Worm (Caenorhabditis elegans) whole organism, L1 larva: Measurements from ENCODE around the gene K07F5.12.
"Not testable (repeated sequence)": the region's sequence is repeated elsewhere in the genome, so short reads cannot be mapped to it uniquely, and the experiment has no call there.

Source experiments
- C16A3.4 ChIP-seq: fragments of 150-350 bp; optimal IDR thresholded peaks from 2 replicates; lab custom pipeline; 2014; ENCODE audit warnings: missing biosample characterization, missing genetic modification characterization
- C34B4.2 ChIP-seq: sonication (generic microtip); optimal IDR thresholded peaks from 2 replicates; lab custom pipeline; 2017; ENCODE audit warnings: mild to moderate bottlenecking, missing genetic modification characterization, missing compliant biosample characterization
- aha-1 ChIP-seq: fragments of 150-350 bp; optimal IDR thresholded peaks from 2 replicates; lab custom pipeline; 2014; ENCODE audit warnings: missing biosample characterization, missing genetic modification characterization
- blmp-1 ChIP-seq: fragments of 150-350 bp; optimal IDR thresholded peaks from 2 replicates; lab custom pipeline; 2014; ENCODE audit warnings: missing biosample characterization, missing genetic modification characterization
- ceh-63 ChIP-seq: fragments of 200-800 bp; sonication (Bioruptor generic); optimal IDR thresholded peaks from 2 replicates; lab custom pipeline; 2018; ENCODE audit warnings: mild to moderate bottlenecking, missing genetic modification characterization, missing compliant biosample characterization
- ceh-88 ChIP-seq: fragments of 200-800 bp; sonication (Bioruptor generic); IDR thresholded peaks from 2 replicates; pipeline ENCODE4 v1.3.6; 2022; ENCODE audit warnings: missing genetic modification characterization, missing compliant biosample characterization
- ceh-90 ChIP-seq: sonication (generic microtip); optimal IDR thresholded peaks from 2 replicates; lab custom pipeline; 2016; ENCODE audit warnings: missing genetic modification characterization, missing compliant biosample characterization
- dpl-1 ChIP-seq, 3 experiments: fragments of 150-350 bp in 2 of 3; sonication (generic microtip) in 1 of 3; optimal IDR thresholded peaks; 2 replicates each; lab custom pipeline; 2014 to 2017; ENCODE audit warnings: missing biosample characterization in 3 of 3, missing genetic modification characterization in 3 of 3, missing genetic modification reagents in 3 of 3
- dsc-1 ChIP-seq: sonication (generic microtip); optimal IDR thresholded peaks from 2 replicates; lab custom pipeline; 2016; ENCODE audit warnings: mild to moderate bottlenecking, missing genetic modification characterization, missing compliant biosample characterization
- egl-13 ChIP-seq: sonication (generic microtip); optimal IDR thresholded peaks from 2 replicates; lab custom pipeline; 2016; ENCODE audit warnings: missing genotype, missing genetic modification reagents, missing genetic modification characterization, missing compliant biosample characterization
- fkh-10 ChIP-seq: sonication (generic microtip); optimal IDR thresholded peaks from 2 replicates; lab custom pipeline; 2017; ENCODE audit warnings: missing biosample characterization, missing genetic modification reagents, missing genetic modification characterization
- fkh-4 ChIP-seq: sonication (generic microtip); optimal IDR thresholded peaks from 2 replicates; lab custom pipeline; 2016; ENCODE audit warnings: missing compliant biosample characterization, missing genetic modification characterization, borderline replicate concordance
- fkh-8 ChIP-seq: sonication (generic microtip); optimal IDR thresholded peaks from 2 replicates; lab custom pipeline; 2016; ENCODE audit warnings: mild to moderate bottlenecking, missing genetic modification characterization, missing compliant biosample characterization
- grh-1 ChIP-seq: fragments of 200-800 bp; sonication (Bioruptor generic); IDR thresholded peaks from 2 replicates; pipeline ENCODE4 v1.3.6; 2022; ENCODE audit warnings: missing genetic modification reagents, missing genetic modification characterization, missing compliant biosample characterization
- hpl-2 ChIP-seq: fragments of 150-350 bp; optimal IDR thresholded peaks from 2 replicates; lab custom pipeline; 2014; ENCODE audit warnings: missing biosample characterization, missing genetic modification reagents, missing genetic modification characterization
- isw-1 ChIP-seq: fragments of 200-800 bp; sonication (Bioruptor generic); IDR thresholded peaks from 2 replicates; pipeline ENCODE4 v1.3.6; 2022; ENCODE audit warnings: missing genetic modification characterization, missing compliant biosample characterization
- jun-1 ChIP-seq: fragments of 150-350 bp; optimal IDR thresholded peaks from 2 replicates; lab custom pipeline; 2014; ENCODE audit warnings: missing biosample characterization, missing genetic modification reagents, missing genetic modification characterization
- lin-13 ChIP-seq: fragments of 150-350 bp; optimal IDR thresholded peaks from 2 replicates; lab custom pipeline; 2014; ENCODE audit warnings: missing biosample characterization, missing genetic modification reagents, missing genetic modification characterization
- lin-35 ChIP-seq, 2 experiments: fragments of 150-350 bp; optimal IDR thresholded peaks; 2 replicates each; lab custom pipeline; 2014; ENCODE audit warnings: missing biosample characterization in 2 of 2, missing genetic modification characterization in 2 of 2, missing genetic modification reagents in 2 of 2
- lir-3 ChIP-seq: sonication (generic microtip); optimal IDR thresholded peaks from 2 replicates; lab custom pipeline; 2016; ENCODE audit warnings: mild to moderate bottlenecking, missing genetic modification characterization, moderate library complexity, missing compliant biosample characterization; ENCODE audit not compliant: poor library complexity
- mab-9 ChIP-seq: fragments of 200-800 bp; sonication (Bioruptor generic); IDR thresholded peaks from 2 replicates; pipeline ENCODE4 v1.3.6; 2022; ENCODE audit warnings: missing genetic modification reagents, missing genetic modification characterization, missing compliant biosample characterization
- mef-2 ChIP-seq: fragments of 150-350 bp; optimal IDR thresholded peaks from 2 replicates; lab custom pipeline; 2014; ENCODE audit warnings: missing biosample characterization, missing genetic modification characterization
- mep-1 ChIP-seq: fragments of 150-350 bp; optimal IDR thresholded peaks from 2 replicates; lab custom pipeline; 2014; ENCODE audit warnings: missing biosample characterization, missing genetic modification characterization
- nhr-11 ChIP-seq: fragments of 150-350 bp; optimal IDR thresholded peaks from 2 replicates; lab custom pipeline; 2014; ENCODE audit warnings: missing biosample characterization, missing genetic modification characterization
- nhr-237 ChIP-seq: fragments of 150-350 bp; optimal IDR thresholded peaks from 2 replicates; lab custom pipeline; 2014; ENCODE audit warnings: missing biosample characterization, missing genetic modification characterization
- nhr-28 ChIP-seq: fragments of 150-350 bp; optimal IDR thresholded peaks from 2 replicates; lab custom pipeline; 2014; ENCODE audit warnings: missing biosample characterization, missing genetic modification characterization
- nhr-47 ChIP-seq: sonication (generic microtip); optimal IDR thresholded peaks from 2 replicates; lab custom pipeline; 2016; ENCODE audit warnings: mild to moderate bottlenecking, missing genetic modification characterization, moderate library complexity, missing compliant biosample characterization
- nhr-85 ChIP-seq: sonication (generic microtip); peaks from one replicate; lab custom pipeline; 2016; ENCODE audit warnings: missing genetic modification characterization, inconsistent platforms, missing compliant biosample characterization
- pax-3 ChIP-seq: fragments of 200-800 bp; sonication (Bioruptor generic); optimal IDR thresholded peaks from 2 replicates; lab custom pipeline; 2018; ENCODE audit warnings: mild to moderate bottlenecking, missing genetic modification characterization, moderate library complexity, missing compliant biosample characterization
- pqm-1 ChIP-seq: sonication (generic microtip); optimal IDR thresholded peaks from 3 replicates; lab custom pipeline; 2017; ENCODE audit warnings: missing biosample characterization, missing genetic modification characterization
- rnt-1 ChIP-seq: sonication (generic microtip); optimal IDR thresholded peaks from 2 replicates; lab custom pipeline; 2016; ENCODE audit warnings: mild to moderate bottlenecking, missing genetic modification characterization, moderate library complexity, missing compliant biosample characterization
- skn-1 ChIP-seq: fragments of 150-350 bp; optimal IDR thresholded peaks from 2 replicates; lab custom pipeline; 2014; ENCODE audit warnings: missing biosample characterization, missing genetic modification characterization
- snpc-4 ChIP-seq: fragments of 150-350 bp; optimal IDR thresholded peaks from 2 replicates; lab custom pipeline; 2014; ENCODE audit warnings: missing biosample characterization, missing genetic modification characterization
- sox-4 ChIP-seq: sonication (generic microtip); optimal IDR thresholded peaks from 2 replicates; lab custom pipeline; 2016; ENCODE audit warnings: missing genetic modification characterization, missing compliant biosample characterization
- sup-37 ChIP-seq: fragments of 200-800 bp; sonication (Bioruptor generic); optimal IDR thresholded peaks from 2 replicates; lab custom pipeline; 2018; ENCODE audit warnings: mild to moderate bottlenecking, missing genetic modification characterization, missing compliant biosample characterization
- swsn-7 ChIP-seq: sonication (generic microtip); optimal IDR thresholded peaks from 2 replicates; lab custom pipeline; 2016; ENCODE audit warnings: missing genetic modification characterization, missing compliant biosample characterization
- tlp-1 ChIP-seq: fragments of 150-350 bp; optimal IDR thresholded peaks from 2 replicates; lab custom pipeline; 2014; ENCODE audit warnings: missing biosample characterization, missing genetic modification characterization
- unc-62 ChIP-seq: fragments of 150-350 bp; optimal IDR thresholded peaks from 2 replicates; lab custom pipeline; 2014; ENCODE audit warnings: missing biosample characterization, missing genetic modification reagents, missing genetic modification characterization
- unc-86 ChIP-seq: sonication (generic microtip); optimal IDR thresholded peaks from 2 replicates; lab custom pipeline; 2016; ENCODE audit warnings: missing genetic modification characterization, missing compliant biosample characterization
- xbp-1 ChIP-seq: sonication (generic microtip); optimal IDR thresholded peaks from 2 replicates; lab custom pipeline; 2016; ENCODE audit warnings: missing genetic modification characterization, missing compliant biosample characterization
- zag-1 ChIP-seq: fragments of 150-350 bp; optimal IDR thresholded peaks from 2 replicates; lab custom pipeline; 2014; ENCODE audit warnings: missing biosample characterization, missing genetic modification characterization
- ztf-4 ChIP-seq: fragments of 150-350 bp; optimal IDR thresholded peaks from 2 replicates; lab custom pipeline; 2014; ENCODE audit warnings: missing biosample characterization, missing genetic modification characterization

K07F5.12 gene

ce11 chrIV:9833337-9833736 is 22.5 kb upstream of the K07F5.12 start:
- TF ChIP-seq fkh-8 (tag; lab: Kevin White, UChicago) = no peak
- TF ChIP-seq xbp-1 (tag; lab: Kevin White, UChicago) = no peak
- TF ChIP-seq pax-3 (tag; lab: Kevin White, UChicago) = no peak
- TF ChIP-seq jun-1 (tag; lab: Kevin White, UChicago) = no peak
- TF ChIP-seq skn-1 (tag; lab: Kevin White, UChicago) = no peak
- no peak for TF ChIP-seq C16A3.4 (tag; lab: Kevin White, UChicago)
- no peak for TF ChIP-seq tlp-1
- no peak for TF ChIP-seq fkh-10 (GFP tag; lab: Kevin White, UChicago)
- TF ChIP-seq mef-2 = no peak
- TF ChIP-seq C34B4.2 (tag; lab: Kevin White, UChicago) = no peak
- TF ChIP-seq rnt-1 (tag; lab: Kevin White, UChicago) = no peak
- TF ChIP-seq fkh-4 (tag; lab: Kevin White, UChicago) = no peak
- TF ChIP-seq nhr-28 = no peak
- TF ChIP-seq isw-1 (GFP tag; lab: Robert Waterston, UW) = no peak
- no peak for TF ChIP-seq lin-13 (GFP tag; lab: Kevin White, UChicago)
- no peak for TF ChIP-seq snpc-4 (tag; lab: Kevin White, UChicago)
- TF ChIP-seq sox-4 = no peak
- TF ChIP-seq mab-9 (GFP tag; lab: Robert Waterston, UW) = no peak
- TF ChIP-seq hpl-2 (GFP tag; lab: Kevin White, UChicago) = no peak

DNA sequence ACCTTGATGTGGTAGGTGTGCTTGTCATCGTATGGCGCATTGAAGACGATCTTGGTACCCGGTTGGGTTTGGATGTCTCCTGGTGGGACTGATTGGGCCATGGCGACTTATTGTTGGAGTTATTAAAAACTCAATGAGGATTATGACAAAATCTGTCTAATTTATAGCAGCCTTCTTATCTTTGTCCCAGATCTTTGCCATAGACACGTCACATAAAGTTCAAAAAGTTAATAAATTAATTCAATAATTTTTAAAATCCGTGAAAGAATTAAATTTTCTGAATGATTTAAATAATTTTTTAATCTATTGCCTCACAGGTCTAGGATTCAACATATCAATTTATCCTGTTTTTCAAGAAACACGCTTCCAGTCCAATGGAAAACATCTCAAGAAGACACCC is 19.5 kb upstream of the K07F5.12 start, which contains the start of gene msp-81:
Gene msp-81 (minus strand): TSS at position 101 of the 400 bp plus-strand sequence.
- TF ChIP-seq unc-86 (no peak), ceh-90 (no peak), pqm-1 (no peak), C16A3.4 (tag; lab: Kevin White, UChicago) (no peak), rnt-1 (tag; lab: Kevin White, UChicago) (no peak), jun-1 (tag; lab: Kevin White, UChicago) (no peak), unc-62 (GFP tag; lab: Kevin White, UChicago) (no peak), nhr-47 (tag; lab: Kevin White, UChicago) (no peak), lin-35 (GFP tag; optimal IDR thresholded peaks at IDR 0.05; lab: Kevin White, UChicago) (no peak), mep-1 (tag; lab: Kevin White, UChicago) (no peak), ceh-88 (GFP tag; lab: Robert Waterston, UW) (no peak), swsn-7 (tag; lab: Kevin White, UChicago) (no peak), snpc-4 (tag; lab: Kevin White, UChicago) (no peak), egl-13 (tag; lab: Kevin White, UChicago) (no peak), aha-1 (no peak), grh-1 (GFP tag; lab: Robert Waterston, UW) (no peak), xbp-1 (tag; lab: Kevin White, UChicago) (no peak), tlp-1 (no peak), fkh-4 (tag; lab: Kevin White, UChicago) (no peak)

- TF ChIP-seq ceh-63 (GFP tag; lab: Kevin White, UChicago); fkh-4 (tag; lab: Kevin White, UChicago); sox-4: not testable (repeated sequence)
These were observed 18.5 kb upstream of the K07F5.12 start, which contains the start of gene msp-10 for ce11 chrIV:9837349-9837748. msp-10 (plus strand) TSS chrIV:9837649.

ce11 chrIV:9840984-9841590 is 14.7 kb upstream of the K07F5.12 start, which contains the start of the genes kin-24 and msp-56:
kin-24 (minus strand) TSS chrIV:9841084.
msp-56 (plus strand) TSS chrIV:9841540.
- no peak for TF ChIP-seq sup-37
- no peak for TF ChIP-seq egl-13 (tag; lab: Kevin White, UChicago)
- no peak for TF ChIP-seq dpl-1 (GFP tag; optimal IDR thresholded peaks at IDR 0.05; lab: Kevin White, UChicago)
- no peak for TF ChIP-seq skn-1 (tag; lab: Kevin White, UChicago)
- no peak for TF ChIP-seq lir-3 (tag; lab: Kevin White, UChicago)
- TF ChIP-seq zag-1 = no peak
- no peak for TF ChIP-seq ztf-4 (tag; lab: Kevin White, UChicago)
- TF ChIP-seq ceh-90 = no peak
- no peak for TF ChIP-seq nhr-11
- TF ChIP-seq isw-1 (GFP tag; lab: Robert Waterston, UW) = no peak
- no peak for TF ChIP-seq nhr-85
- no peak for TF ChIP-seq C34B4.2 (tag; lab: Kevin White, UChicago)
- TF ChIP-seq blmp-1 (tag; lab: Kevin White, UChicago) = no peak
- no peak for TF ChIP-seq dsc-1 (tag; lab: Kevin White, UChicago)
- TF ChIP-seq nhr-237 = no peak
